Fruit fly (Drosophila melanogaster): Measurements from ENCODE around the gene aurA.

aurA gene

dm6 chr3R:11947079-11947869 is 15.7 kb upstream of the aurA start (continued):
- TF ChIP-seq vvl (GFP tag; IDR thresholded peaks at IDR 0.05) = peak; percentile 47; the same call in 1 of the 2 replicates
- TF ChIP-seq usp (GFP tag; optimal IDR thresholded peaks at IDR 0.05) = no peak
- TF ChIP-seq CG14441 (GFP tag; IDR thresholded peaks at IDR 0.05) = peak; percentile 52; the same call in 1 of the 2 replicates
- no peak for TF ChIP-seq dm (GFP tag; optimal IDR thresholded peaks at IDR 0.05)
- peak; percentile 7 for TF ChIP-seq mam (GFP tag; optimal IDR thresholded peaks at IDR 0.05)
- no peak for TF ChIP-seq seq (GFP tag; IDR thresholded peaks at IDR 0.05)
- no peak for TF ChIP-seq Mes4 (GFP tag; optimal IDR thresholded peaks at IDR 0.05)
- no peak for TF ChIP-seq trh (GFP tag; optimal IDR thresholded peaks at IDR 0.05)
- peak; percentile 6 for TF ChIP-seq Hsf (GFP tag; optimal IDR thresholded peaks at IDR 0.05)
- no peak for TF ChIP-seq CG3847 (GFP tag; IDR thresholded peaks at IDR 0.05)
- TF ChIP-seq eve (GFP tag; optimal IDR thresholded peaks at IDR 0.05) = no peak
- no peak for TF ChIP-seq CG10274 (GFP tag; optimal IDR thresholded peaks at IDR 0.05)
- TF ChIP-seq knrl (GFP tag; IDR thresholded peaks at IDR 0.05; ENCODE audit: partially characterized antibody) = no peak
- no peak for TF ChIP-seq croc (GFP tag; conservative IDR thresholded peaks at IDR 0.05)
- TF ChIP-seq lab (GFP tag; optimal IDR thresholded peaks at IDR 0.05) = peak; percentile 26
- no peak for TF ChIP-seq CG7372 (GFP tag; IDR thresholded peaks at IDR 0.05)
- no peak for TF ChIP-seq psq (GFP tag; optimal IDR thresholded peaks at IDR 0.05)
- peak; percentile 46 for TF ChIP-seq CG1603 (tag; optimal IDR thresholded peaks at IDR 0.05)
- peak; percentile 23 for TF ChIP-seq Antp (GFP tag; optimal IDR thresholded peaks at IDR 0.05)
- no peak for TF ChIP-seq Pdp1 (GFP tag; optimal IDR thresholded peaks at IDR 0.05)
- no peak for TF ChIP-seq Six4 (GFP tag; optimal IDR thresholded peaks at IDR 0.05)
- no peak for TF ChIP-seq fd3F (GFP tag; optimal IDR thresholded peaks at IDR 0.05)
- TF ChIP-seq NFAT (GFP tag; IDR thresholded peaks at IDR 0.05) = no peak
- no peak for TF ChIP-seq rib (GFP tag; IDR thresholded peaks at IDR 0.05)
- TF ChIP-seq CG10654 (GFP tag; optimal IDR thresholded peaks at IDR 0.05) = peak; percentile 12
- no peak for TF ChIP-seq ftz-f1 (GFP tag; optimal IDR thresholded peaks at IDR 0.05)
- TF ChIP-seq CG10431 (GFP tag; optimal IDR thresholded peaks at IDR 0.05) = no peak
- TF ChIP-seq CG8290 (GFP tag; optimal IDR thresholded peaks at IDR 0.05) = no peak
- peak in 1 of 2 experiments; percentile 73 for TF ChIP-seq CG8290 (tag; optimal IDR thresholded peaks at IDR 0.05)
- TF ChIP-seq hkb (optimal IDR thresholded peaks at IDR 0.05) = no peak
- 0 out of 2 replicates have a peak, but pooled peaks have one; percentile 11 for TF ChIP-seq hkb (GFP tag; IDR thresholded peaks at IDR 0.05)
- peak; percentile 26 for TF ChIP-seq org-1 (GFP tag; optimal IDR thresholded peaks at IDR 0.05)
- no peak for TF ChIP-seq z (GFP tag; IDR thresholded peaks at IDR 0.05)
- TF ChIP-seq Mrtf (GFP tag; IDR thresholded peaks at IDR 0.05) = 0 out of 3 replicates have a peak, but pooled peaks have one; percentile 33
- no peak for TF ChIP-seq nerfin-2 (GFP tag; IDR thresholded peaks at IDR 0.05; ENCODE audit: partially characterized antibody)
- peak; percentile 37 for TF ChIP-seq gem (tag; optimal IDR thresholded peaks at IDR 0.05)
- no peak for TF ChIP-seq jing (GFP tag; optimal IDR thresholded peaks at IDR 0.05)
- TF ChIP-seq dati (GFP tag; IDR thresholded peaks at IDR 0.05) = no peak
- no peak for TF ChIP-seq CG18011 (GFP tag; optimal IDR thresholded peaks at IDR 0.05)
- TF ChIP-seq ara (GFP tag; IDR thresholded peaks at IDR 0.05) = no peak; the same call in 1 of the 2 replicates
- TF ChIP-seq CTCF (GFP tag; optimal IDR thresholded peaks at IDR 0.05) = no peak
- TF ChIP-seq H2.0 (GFP tag; IDR thresholded peaks at IDR 0.05) = 0 out of 2 replicates have a peak, but pooled peaks have one; percentile 30
- no peak for TF ChIP-seq Doc3 (GFP tag; IDR thresholded peaks at IDR 0.05; ENCODE audit: partially characterized antibody)
- TF ChIP-seq CG34422 (GFP tag; IDR thresholded peaks at IDR 0.05) = peak; percentile 8; the same call in 1 of the 3 replicates
- no peak for TF ChIP-seq CG7556 (GFP tag; optimal IDR thresholded peaks at IDR 0.05)
- TF ChIP-seq CG12391 (tag; optimal IDR thresholded peaks at IDR 0.05) = no peak
- TF ChIP-seq Sry-β (GFP tag; optimal IDR thresholded peaks at IDR 0.05) = no peak
- no peak for TF ChIP-seq CG33213 (GFP tag; optimal IDR thresholded peaks at IDR 0.05)
- no peak for TF ChIP-seq CHES-1-like (GFP tag; optimal IDR thresholded peaks at IDR 0.05)
- no peak for TF ChIP-seq CG9797 (GFP tag; optimal IDR thresholded peaks at IDR 0.05)
- TF ChIP-seq Xrp1 (GFP tag; IDR thresholded peaks at IDR 0.05) = no peak; the same call in 1 of the 2 replicates
